Worm (Caenorhabditis elegans) whole organism, L1 larva: Measurements from ENCODE around the gene pgap-1.

Source experiments
- ama-1 ChIP-seq: fragments of 150-350 bp; optimal IDR thresholded peaks from 2 replicates; lab custom pipeline; 2014
- elt-2 ChIP-seq: sonication (generic microtip); optimal IDR thresholded peaks from 2 replicates; lab custom pipeline; 2016; ENCODE audit warnings: missing genetic modification characterization, mild to moderate bottlenecking, inconsistent platforms, missing compliant biosample characterization, missing genetic modification reagents
- fkh-10 ChIP-seq: sonication (generic microtip); optimal IDR thresholded peaks from 2 replicates; lab custom pipeline; 2017; ENCODE audit warnings: missing biosample characterization, missing genetic modification reagents, missing genetic modification characterization
- mdl-1 ChIP-seq, 2 experiments: fragments of 150-350 bp; optimal IDR thresholded peaks; 2 replicates each; lab custom pipeline; 2014 to 2017; ENCODE audit warnings: missing biosample characterization in 2 of 2, missing genetic modification characterization in 2 of 2, inconsistent platforms in 1 of 2
- nhr-12 ChIP-seq: sonication (generic microtip); optimal IDR thresholded peaks from 2 replicates; lab custom pipeline; 2017; ENCODE audit warnings: missing biosample characterization, missing genetic modification characterization
- pag-3 ChIP-seq: sonication (generic microtip); optimal IDR thresholded peaks from 2 replicates; lab custom pipeline; 2017; ENCODE audit warnings: missing genetic modification characterization, mild to moderate bottlenecking, missing compliant biosample characterization, antibody characterized with exemption, borderline replicate concordance; ENCODE audit not compliant: insufficient read depth
- sox-4 ChIP-seq: sonication (generic microtip); optimal IDR thresholded peaks from 2 replicates; lab custom pipeline; 2016; ENCODE audit warnings: missing genetic modification characterization, missing compliant biosample characterization
- sptf-1 ChIP-seq: fragments of 150-350 bp; optimal IDR thresholded peaks from 2 replicates; lab custom pipeline; 2014; ENCODE audit warnings: missing biosample characterization, missing genetic modification characterization

DNA sequence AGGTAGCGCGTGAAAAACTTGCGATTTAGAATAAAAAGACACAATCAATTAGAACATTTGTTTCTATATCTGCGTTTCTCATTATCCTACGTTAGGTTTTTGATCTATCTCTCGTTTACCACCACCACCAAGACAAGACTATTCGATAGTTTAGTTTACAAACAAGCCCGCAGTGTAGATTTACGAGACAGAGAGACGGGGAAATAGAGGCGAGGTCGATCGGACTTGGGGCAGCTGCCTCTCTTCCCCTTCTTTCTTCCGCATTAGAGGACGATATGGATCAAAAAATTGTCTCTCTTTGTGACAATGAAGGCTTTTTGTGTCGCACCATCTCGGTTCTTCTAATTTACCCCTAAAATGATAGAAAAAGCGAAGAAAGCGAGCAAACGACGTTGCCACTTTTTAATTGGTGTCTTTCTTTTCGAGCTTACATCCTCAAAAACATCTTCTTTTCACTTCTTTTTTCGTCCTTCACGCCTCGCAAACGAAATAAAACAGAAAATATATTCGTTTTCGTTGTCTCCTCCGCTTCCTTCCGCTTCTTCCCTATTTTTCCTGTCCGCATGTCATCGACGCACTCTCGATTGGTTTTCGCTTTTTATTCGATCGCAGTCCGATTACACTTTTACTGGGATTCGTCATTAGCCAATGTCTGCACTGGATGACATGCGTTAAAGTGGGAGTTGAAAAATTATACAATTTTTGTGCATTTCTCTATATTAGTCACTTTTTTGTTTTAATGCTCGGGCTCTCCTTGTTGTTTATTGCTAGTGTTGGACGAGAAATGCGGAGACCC lies 39.9 kb downstream of the pgap-1 start:
- TF ChIP-seq pag-3 (tag; lab: Kevin White, UChicago) (no peak), mdl-1 (tag; optimal IDR thresholded peaks at IDR 0.05; lab: Kevin White, UChicago) (no peak), nhr-12 (tag; lab: Kevin White, UChicago) (no peak), ama-1 (no peak), elt-2 (tag; lab: Kevin White, UChicago) (no peak), fkh-10 (no peak), sox-4 (tag; lab: Kevin White, UChicago) (no peak), sptf-1 (tag; lab: Kevin White, UChicago) (no peak)
